Worm (Caenorhabditis elegans) whole organism, mixed stage, embryonic: ENCODE data around the gene srx-6.
"Not testable (repeated sequence)": the region's sequence is repeated elsewhere in the genome, so short reads cannot be mapped to it uniquely, and the experiment has no call there.

ENCODE experiments used
- M03D4.4 ChIP-seq: sonication (generic microtip); optimal IDR thresholded peaks from 2 replicates; lab custom pipeline; 2017; ENCODE audit warnings: mild to moderate bottlenecking, missing genetic modification characterization, missing compliant biosample characterization
- bed-3 ChIP-seq: fragments of 200-800 bp; sonication (Bioruptor generic); optimal IDR thresholded peaks from 3 replicates; lab custom pipeline; 2018; ENCODE audit warnings: mild to moderate bottlenecking, missing genetic modification characterization, moderate library complexity, missing compliant biosample characterization
- blmp-1 ChIP-seq: fragments of 150-350 bp; optimal IDR thresholded peaks from 2 replicates; lab custom pipeline; 2014; ENCODE audit warnings: missing biosample characterization, missing genetic modification characterization
- ceh-39 ChIP-seq: fragments of 150-350 bp; optimal IDR thresholded peaks from 2 replicates; lab custom pipeline; 2014; ENCODE audit warnings: missing biosample characterization, missing genetic modification characterization
- ceh-43 ChIP-seq: fragments of 200-800 bp; sonication (Bioruptor generic); optimal IDR thresholded peaks from 2 replicates; lab custom pipeline; 2018; ENCODE audit warnings: mild to moderate bottlenecking, missing genetic modification characterization, moderate library complexity, missing compliant biosample characterization
- ces-1 ChIP-seq: fragments of 150-350 bp; optimal IDR thresholded peaks from 2 replicates; lab custom pipeline; 2014; ENCODE audit warnings: missing biosample characterization, missing genetic modification reagents, missing genetic modification characterization
- drap-1 ChIP-seq: fragments of 200-800 bp; sonication (Bioruptor generic); optimal IDR thresholded peaks from 3 replicates; lab custom pipeline; 2018; ENCODE audit warnings: mild to moderate bottlenecking, missing genetic modification characterization, missing compliant biosample characterization
- elt-1 ChIP-seq: sonication (generic microtip); optimal IDR thresholded peaks from 2 replicates; lab custom pipeline; 2017; ENCODE audit warnings: missing genetic modification characterization, mild to moderate bottlenecking, missing compliant biosample characterization, antibody characterized with exemption, moderate library complexity, borderline replicate concordance; ENCODE audit not compliant: insufficient read depth
- elt-3 ChIP-seq: fragments of 150-350 bp; optimal IDR thresholded peaks from 2 replicates; lab custom pipeline; 2014; ENCODE audit warnings: missing biosample characterization, missing genetic modification characterization
- hlh-1 ChIP-seq: fragments of 150-350 bp; optimal IDR thresholded peaks from 2 replicates; lab custom pipeline; 2014; ENCODE audit warnings: missing biosample characterization, missing genetic modification reagents, missing genetic modification characterization
- lin-13 ChIP-seq: fragments of 150-350 bp; optimal IDR thresholded peaks from 2 replicates; lab custom pipeline; 2014; ENCODE audit warnings: missing biosample characterization, missing genetic modification characterization
- mab-5 ChIP-seq: fragments of 150-350 bp; optimal IDR thresholded peaks from 2 replicates; lab custom pipeline; 2014; ENCODE audit warnings: missing biosample characterization, missing genetic modification characterization
- mls-2 ChIP-seq: sonication (generic microtip); optimal IDR thresholded peaks from 2 replicates; lab custom pipeline; 2016; ENCODE audit warnings: mild to moderate bottlenecking, missing genetic modification characterization, moderate library complexity, missing compliant biosample characterization
- nhr-12 ChIP-seq: fragments of 150-350 bp; optimal IDR thresholded peaks from 2 replicates; lab custom pipeline; 2014; ENCODE audit warnings: missing biosample characterization, missing genetic modification characterization
- nhr-2 ChIP-seq: fragments of 150-350 bp; optimal IDR thresholded peaks from 2 replicates; lab custom pipeline; 2014; ENCODE audit warnings: missing biosample characterization, missing genetic modification characterization
- nhr-237 ChIP-seq: fragments of 150-350 bp; optimal IDR thresholded peaks from 2 replicates; lab custom pipeline; 2014; ENCODE audit warnings: missing biosample characterization, missing genetic modification characterization
- nhr-28 ChIP-seq: fragments of 150-350 bp; optimal IDR thresholded peaks from 2 replicates; lab custom pipeline; 2014; ENCODE audit warnings: missing biosample characterization, missing genetic modification characterization
- pha-4 ChIP-seq: fragments of 150-350 bp; optimal IDR thresholded peaks from 2 replicates; lab custom pipeline; 2018; ENCODE audit warnings: missing biosample characterization, missing genetic modification reagents, missing genetic modification characterization
- sem-2 ChIP-seq: fragments of 200-800 bp; sonication (Bioruptor generic); optimal IDR thresholded peaks from 2 replicates; lab custom pipeline; 2018; ENCODE audit warnings: mild to moderate bottlenecking, missing genetic modification characterization, missing compliant biosample characterization
- snpc-4 ChIP-seq: fragments of 150-350 bp; optimal IDR thresholded peaks from 2 replicates; lab custom pipeline; 2014; ENCODE audit warnings: missing biosample characterization, missing genetic modification characterization
- sptf-1 ChIP-seq: sonication (generic microtip); optimal IDR thresholded peaks from 2 replicates; lab custom pipeline; 2017; ENCODE audit warnings: mild to moderate bottlenecking, missing genetic modification characterization, moderate library complexity, missing compliant biosample characterization
- unc-120 ChIP-seq: sonication (generic microtip); optimal IDR thresholded peaks from 2 replicates; lab custom pipeline; 2017; ENCODE audit warnings: missing genetic modification characterization, missing compliant biosample characterization; ENCODE audit not compliant: poor library complexity, severe bottlenecking
- unc-39 ChIP-seq: fragments of 150-350 bp; optimal IDR thresholded peaks from 2 replicates; lab custom pipeline; 2014; ENCODE audit warnings: missing biosample characterization, missing genetic modification characterization
- unc-62 ChIP-seq: fragments of 150-350 bp; optimal IDR thresholded peaks from 2 replicates; lab custom pipeline; 2014; ENCODE audit warnings: missing biosample characterization, missing genetic modification reagents, missing genetic modification characterization
- zip-8 ChIP-seq: fragments of 150-350 bp; optimal IDR thresholded peaks from 2 replicates; lab custom pipeline; 2014; ENCODE audit warnings: missing biosample characterization, missing genetic modification characterization
- ztf-11 ChIP-seq: fragments of 150-350 bp; optimal IDR thresholded peaks from 2 replicates; lab custom pipeline; 2014; ENCODE audit warnings: missing biosample characterization, missing genetic modification characterization

Gene srx-6

DNA sequence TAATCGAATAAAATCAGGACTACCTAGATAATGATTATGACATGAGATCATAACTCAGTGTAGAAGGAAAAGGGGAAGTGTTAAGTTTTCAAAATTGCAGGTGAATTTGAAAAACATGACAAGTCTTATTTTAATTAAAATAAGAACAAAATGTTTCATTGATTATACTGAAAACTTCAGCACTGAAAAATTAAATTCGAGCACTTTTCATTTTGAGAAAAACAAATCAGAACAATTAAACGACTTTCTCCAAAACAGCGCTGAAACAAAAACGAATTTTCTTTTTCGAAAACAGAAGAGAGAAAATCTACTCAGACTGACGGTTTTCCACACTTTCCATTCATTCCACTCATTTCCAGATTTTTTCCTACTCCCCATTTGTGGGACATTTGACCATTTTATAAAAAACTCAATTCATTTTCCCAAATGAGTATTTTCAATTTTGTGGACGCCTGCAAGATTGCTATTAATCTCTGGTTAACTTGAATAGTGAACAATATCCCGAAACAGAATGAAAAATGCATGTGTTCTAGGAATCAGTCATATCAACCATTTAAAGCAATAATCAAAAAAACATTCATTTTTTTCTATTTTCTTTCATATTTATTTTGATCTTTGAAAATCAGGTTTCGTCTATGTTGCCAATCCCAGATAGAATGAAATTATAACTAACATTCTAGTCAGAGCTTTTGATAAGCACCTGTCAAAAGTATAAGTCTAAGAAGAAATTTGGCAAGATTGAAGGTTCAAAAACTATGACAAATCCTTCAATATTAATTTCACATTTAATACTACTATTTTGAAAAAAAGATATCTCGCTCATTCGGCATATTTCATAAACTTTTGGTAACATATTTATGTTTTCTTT, 39.3 kb upstream of the srx-6 start, which contains the start of the genes srh-231 and srh-275:
Gene srh-231 (minus strand): TSS at position 51 of the 868 bp plus-strand sequence.
Gene srh-275 (plus strand): TSS at position 818 of the 868 bp plus-strand sequence.
- TF ChIP-seq unc-62 (GFP tag; lab: Kevin White, UChicago) (no peak), pha-4 (tag; lab: Kevin White, UChicago) (no peak), nhr-12 (tag; lab: Kevin White, UChicago) (no peak), zip-8 (tag; lab: Kevin White, UChicago) (no peak), hlh-1 (tag; lab: Kevin White, UChicago) (no peak), sptf-1 (tag; lab: Kevin White, UChicago) (no peak), bed-3 (GFP tag; lab: Kevin White, UChicago) (no peak), nhr-28 (tag; lab: Kevin White, UChicago) (no peak), ceh-43 (GFP tag; lab: Kevin White, UChicago) (no peak), unc-39 (tag; lab: Kevin White, UChicago) (no peak), elt-1 (tag; lab: Kevin White, UChicago) (no peak)

DNA sequence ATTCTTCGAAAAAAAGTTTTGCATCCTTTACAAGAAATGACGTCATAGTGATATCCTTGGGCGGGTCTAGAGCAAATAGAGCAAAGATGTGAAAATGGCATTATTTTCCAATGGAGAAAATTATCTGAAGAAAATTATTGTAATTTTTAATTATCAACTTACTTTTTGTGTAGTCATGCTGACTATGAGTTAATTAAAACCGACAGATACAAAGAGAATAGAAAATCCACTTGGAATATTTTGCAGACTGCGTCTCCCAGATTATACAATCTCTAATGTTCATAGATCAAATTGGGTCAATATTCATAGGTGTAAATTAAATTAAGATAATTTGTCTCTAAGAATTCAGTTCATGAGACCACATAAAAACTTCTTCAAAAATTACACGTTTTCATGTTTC, 36.4 kb upstream of the srx-6 start, which contains the start of gene nhr-149:
Gene nhr-149 (minus strand): TSS at position 101 of the 400 bp plus-strand sequence.
- TF ChIP-seq ceh-39 (tag; lab: Kevin White, UChicago) (no peak), zip-8 (tag; lab: Kevin White, UChicago) (peak; percentile 53), mab-5 (tag; lab: Kevin White, UChicago) (no peak), nhr-237 (tag; lab: Kevin White, UChicago) (no peak)

DNA sequence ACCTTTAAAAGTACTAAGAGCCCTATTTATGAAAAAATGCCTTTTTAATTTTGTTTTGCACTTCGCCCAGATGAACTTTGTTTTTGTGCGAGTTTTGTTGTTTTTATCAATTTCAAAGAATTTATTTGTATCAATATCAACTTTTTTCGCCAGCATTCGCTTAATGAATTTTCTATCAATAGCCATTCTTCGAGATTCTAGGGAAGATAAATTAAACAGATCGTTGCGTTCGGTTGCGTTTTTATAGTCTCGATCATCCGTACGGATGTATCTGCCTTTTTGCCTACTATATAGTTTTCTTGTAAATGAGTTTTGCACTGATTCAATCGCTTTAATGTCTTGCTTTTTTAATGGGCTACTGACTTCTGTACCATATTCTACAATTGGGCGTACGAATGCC, 32.4 kb upstream of the srx-6 start, which contains the start of gene nhr-147:
Gene nhr-147 (plus strand): TSS at position 301 of the 400 bp plus-strand sequence.
- TF ChIP-seq nhr-237 (tag; lab: Kevin White, UChicago); ces-1 (GFP tag; lab: Kevin White, UChicago); hlh-1 (tag; lab: Kevin White, UChicago): not testable (repeated sequence)

DNA sequence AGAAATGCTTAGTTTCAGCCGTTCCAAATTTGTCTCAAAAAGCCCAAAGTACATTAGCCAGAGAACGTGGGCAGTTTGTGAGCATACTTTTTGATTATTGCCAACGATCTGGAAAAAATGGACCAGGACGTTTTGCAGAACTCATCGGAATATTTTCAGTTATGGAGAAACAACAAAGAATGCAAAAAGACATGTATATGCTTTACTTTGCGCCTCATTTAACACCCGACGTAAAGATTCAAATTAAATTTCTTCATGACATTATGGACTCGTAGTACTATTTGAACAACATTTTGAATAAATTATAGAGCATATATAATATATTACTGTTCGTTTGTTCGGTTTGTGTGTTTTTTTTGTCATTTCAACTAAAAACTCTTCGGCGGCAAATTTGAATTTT, 30.4 kb upstream of the srx-6 start, which contains the start of gene srh-244:
Gene srh-244 (plus strand): TSS at position 301 of the 400 bp plus-strand sequence.
- TF ChIP-seq ceh-43 (GFP tag; lab: Kevin White, UChicago) (no peak), pha-4 (tag; lab: Kevin White, UChicago) (no peak), sem-2 (GFP tag; lab: Kevin White, UChicago) (no peak), nhr-2 (tag; lab: Kevin White, UChicago) (no peak), drap-1 (GFP tag; lab: Kevin White, UChicago) (no peak), snpc-4 (tag; lab: Kevin White, UChicago) (no peak), unc-120 (tag; lab: Kevin White, UChicago) (no peak), elt-3 (tag; lab: Kevin White, UChicago) (no peak)
- TF ChIP-seq, all 35 proteins: peak for 0

DNA sequence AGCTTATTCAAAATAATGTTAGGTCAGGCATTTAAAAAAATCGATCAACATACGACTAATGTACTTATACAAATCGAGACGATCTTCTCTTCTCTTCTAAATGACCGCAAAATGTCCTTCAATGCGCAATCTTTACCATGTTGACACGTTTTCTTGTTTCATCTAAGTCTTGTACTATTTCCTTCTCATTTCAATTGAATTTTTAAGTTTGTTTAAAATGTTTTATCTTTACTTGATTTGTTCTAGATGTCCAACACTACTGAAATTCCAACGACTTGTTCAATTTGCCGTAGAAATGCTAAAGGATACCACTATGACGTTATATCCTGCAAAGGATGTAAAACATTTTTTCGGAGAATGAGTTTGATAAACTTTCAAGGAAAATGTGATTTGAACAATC, 28.8 kb upstream of the srx-6 start, which contains the start of the genes nhr-263 and nhr-148:
Gene nhr-263 (minus strand): TSS at position 101 of the 400 bp plus-strand sequence.
Gene nhr-148 (plus strand): TSS at position 215 of the 400 bp plus-strand sequence.
- no peak for TF ChIP-seq elt-3 (tag; lab: Kevin White, UChicago)
- no peak for TF ChIP-seq elt-1 (tag; lab: Kevin White, UChicago)
- no peak for TF ChIP-seq lin-13 (tag; lab: Kevin White, UChicago)
- TF ChIP-seq unc-62 (GFP tag; lab: Kevin White, UChicago), result no peak
- TF ChIP-seq ztf-11 (tag; lab: Kevin White, UChicago), result no peak
- TF ChIP-seq sem-2 (GFP tag; lab: Kevin White, UChicago), result no peak
- no peak for TF ChIP-seq mls-2 (tag; lab: Kevin White, UChicago)
- TF ChIP-seq nhr-12 (tag; lab: Kevin White, UChicago), result no peak
- no peak for TF ChIP-seq mab-5 (tag; lab: Kevin White, UChicago)
- TF ChIP-seq blmp-1, result no peak
- no peak for TF ChIP-seq bed-3 (GFP tag; lab: Kevin White, UChicago)
- TF ChIP-seq M03D4.4 (tag; lab: Kevin White, UChicago), result no peak
- no peak for TF ChIP-seq nhr-28 (tag; lab: Kevin White, UChicago)
- TF ChIP-seq ces-1 (GFP tag; lab: Kevin White, UChicago), result no peak
